Worm (Caenorhabditis elegans) whole organism, L2 larva: ENCODE measurements around the gene F38E9.6.
A peak's percentile ranks its signal among the peaks of the same experiment; 100 is the strongest.

Experiments used
- C34F6.9 ChIP-seq: fragments of 150-350 bp; optimal IDR thresholded peaks from 2 replicates; lab custom pipeline; 2014; ENCODE audit warnings: missing biosample characterization, missing genetic modification characterization
- F13H6.1 ChIP-seq: sonication (generic microtip); optimal IDR thresholded peaks from 2 replicates; lab custom pipeline; 2016; ENCODE audit warnings: missing genetic modification characterization, missing compliant biosample characterization
- R02D3.7 ChIP-seq: fragments of 150-350 bp; optimal IDR thresholded peaks from 2 replicates; lab custom pipeline; 2014; ENCODE audit warnings: missing biosample characterization, missing genetic modification characterization
- Y55F3AM.14 ChIP-seq: fragments of 200-800 bp; sonication (Bioruptor generic); optimal IDR thresholded peaks from 2 replicates; lab custom pipeline; 2018; ENCODE audit warnings: mild to moderate bottlenecking, missing genetic modification characterization, missing compliant biosample characterization
- alr-1 ChIP-seq: fragments of 150-350 bp; optimal IDR thresholded peaks from 2 replicates; lab custom pipeline; 2014; ENCODE audit warnings: missing biosample characterization, missing genetic modification characterization
- aly-2 ChIP-seq: fragments of 150-350 bp; optimal IDR thresholded peaks from 2 replicates; lab custom pipeline; 2014; ENCODE audit warnings: missing biosample characterization, missing genetic modification characterization
- ama-1 ChIP-seq: fragments of 150-350 bp; optimal IDR thresholded peaks from 2 replicates; lab custom pipeline; 2018; ENCODE audit warnings: inconsistent platforms
- blmp-1 ChIP-seq: sonication (generic microtip); optimal IDR thresholded peaks from 2 replicates; lab custom pipeline; 2017; ENCODE audit warnings: missing genetic modification characterization, mild to moderate bottlenecking, missing compliant biosample characterization, antibody characterized with exemption, moderate library complexity; ENCODE audit not compliant: insufficient read depth
- ceh-82 ChIP-seq: fragments of 150-350 bp; optimal IDR thresholded peaks from 2 replicates; lab custom pipeline; 2014; ENCODE audit warnings: missing biosample characterization, missing genetic modification characterization
- crh-2 ChIP-seq: sonication (generic microtip); optimal IDR thresholded peaks from 2 replicates; lab custom pipeline; 2017; ENCODE audit warnings: missing biosample characterization, missing genetic modification characterization
- dmd-4 ChIP-seq: sonication (generic microtip); optimal IDR thresholded peaks from 2 replicates; lab custom pipeline; 2017; ENCODE audit warnings: missing biosample characterization, missing genetic modification characterization
- egl-27 ChIP-seq: sonication (generic microtip); optimal IDR thresholded peaks from 3 replicates; lab custom pipeline; 2017; ENCODE audit warnings: missing biosample characterization, missing genetic modification reagents, missing genetic modification characterization
- fos-1 ChIP-seq: fragments of 150-350 bp; optimal IDR thresholded peaks from 2 replicates; lab custom pipeline; 2014; ENCODE audit warnings: missing biosample characterization, missing genetic modification characterization
- gmeb-1 ChIP-seq: fragments of 150-350 bp; optimal IDR thresholded peaks from 2 replicates; lab custom pipeline; 2014; ENCODE audit warnings: missing biosample characterization, missing genetic modification characterization
- lin-11 ChIP-seq: fragments of 150-350 bp; sonication (generic microtip); optimal IDR thresholded peaks from 2 replicates; lab custom pipeline; 2014; ENCODE audit warnings: missing biosample characterization, missing genetic modification characterization, inconsistent platforms, mixed read lengths
- lin-13 ChIP-seq: fragments of 150-350 bp; optimal IDR thresholded peaks from 2 replicates; lab custom pipeline; 2014; ENCODE audit warnings: missing biosample characterization, missing genetic modification reagents, missing genetic modification characterization
- lin-39 ChIP-seq: fragments of 150-350 bp; optimal IDR thresholded peaks from 2 replicates; lab custom pipeline; 2014; ENCODE audit warnings: missing biosample characterization, missing genetic modification reagents, missing genetic modification characterization
- lsy-2 ChIP-seq, 2 experiments: fragments of 150-350 bp in 1 of 2; sonication (generic microtip) in 1 of 2; optimal IDR thresholded peaks; 2 replicates each; lab custom pipeline; 2014 to 2017; ENCODE audit warnings: missing biosample characterization in 2 of 2, missing genetic modification characterization in 2 of 2
- mab-5 ChIP-seq: fragments of 150-350 bp; optimal IDR thresholded peaks from 2 replicates; lab custom pipeline; 2014; ENCODE audit warnings: missing biosample characterization, missing genetic modification characterization
- mdl-1 ChIP-seq, 2 experiments: fragments of 150-350 bp in 1 of 2; sonication (generic microtip) in 1 of 2; optimal IDR thresholded peaks; 2 replicates each; lab custom pipeline; 2017; ENCODE audit warnings: missing biosample characterization in 2 of 2, missing genetic modification characterization in 2 of 2
- nhr-10 ChIP-seq: sonication (generic microtip); optimal IDR thresholded peaks from 2 replicates; lab custom pipeline; 2017; ENCODE audit warnings: missing biosample characterization, missing genetic modification characterization
- nhr-11 ChIP-seq: fragments of 150-350 bp; optimal IDR thresholded peaks from 2 replicates; lab custom pipeline; 2014; ENCODE audit warnings: missing biosample characterization, missing genetic modification characterization
- nhr-12 ChIP-seq: fragments of 150-350 bp; optimal IDR thresholded peaks from 2 replicates; lab custom pipeline; 2014; ENCODE audit warnings: missing biosample characterization, missing genetic modification characterization
- nhr-129 ChIP-seq: fragments of 150-350 bp; optimal IDR thresholded peaks from 2 replicates; lab custom pipeline; 2014; ENCODE audit warnings: missing biosample characterization, missing genetic modification characterization
- nhr-21 ChIP-seq: fragments of 150-350 bp; optimal IDR thresholded peaks from 2 replicates; lab custom pipeline; 2014; ENCODE audit warnings: missing biosample characterization, missing genetic modification characterization
- nhr-23 ChIP-seq: fragments of 150-350 bp; optimal IDR thresholded peaks from 2 replicates; lab custom pipeline; 2014; ENCODE audit warnings: missing biosample characterization, missing genetic modification reagents, missing genetic modification characterization
- nhr-237 ChIP-seq: fragments of 150-350 bp; optimal IDR thresholded peaks from 2 replicates; lab custom pipeline; 2014; ENCODE audit warnings: missing biosample characterization, missing genetic modification characterization
- nhr-25 ChIP-seq: fragments of 150-350 bp; sonication (generic microtip); optimal IDR thresholded peaks from 3 replicates; lab custom pipeline; 2014; ENCODE audit warnings: missing biosample characterization, missing genetic modification characterization
- nhr-6 ChIP-seq: fragments of 150-350 bp; optimal IDR thresholded peaks from 2 replicates; lab custom pipeline; 2014; ENCODE audit warnings: missing biosample characterization, missing genetic modification characterization
- nhr-77 ChIP-seq: fragments of 150-350 bp; optimal IDR thresholded peaks from 2 replicates; lab custom pipeline; 2014; ENCODE audit warnings: missing biosample characterization, missing genetic modification characterization
- peb-1 ChIP-seq: fragments of 150-350 bp; optimal IDR thresholded peaks from 2 replicates; lab custom pipeline; 2014; ENCODE audit warnings: missing biosample characterization, missing genetic modification characterization
- sem-4 ChIP-seq: fragments of 150-350 bp; optimal IDR thresholded peaks from 2 replicates; lab custom pipeline; 2014; ENCODE audit warnings: missing biosample characterization, missing genetic modification reagents, missing genetic modification characterization
- sma-3 ChIP-seq: sonication (generic microtip); optimal IDR thresholded peaks from 2 replicates; lab custom pipeline; 2016; ENCODE audit warnings: missing genetic modification reagents, missing genetic modification characterization, missing compliant biosample characterization
- sma-9 ChIP-seq, 2 experiments: fragments of 150-350 bp in 1 of 2; sonication (generic microtip) in 1 of 2; optimal IDR thresholded peaks; 2 replicates each; lab custom pipeline; 2014 to 2016; ENCODE audit warnings: missing genetic modification characterization in 2 of 2, mild to moderate bottlenecking in 1 of 2, missing biosample characterization in 1 of 2, missing compliant biosample characterization in 1 of 2, missing genetic modification reagents in 1 of 2, moderate library complexity in 1 of 2
- snpc-4 ChIP-seq: fragments of 150-350 bp; optimal IDR thresholded peaks from 2 replicates; lab custom pipeline; 2014; ENCODE audit warnings: missing biosample characterization, missing genetic modification characterization
- unc-39 ChIP-seq: fragments of 150-350 bp; optimal IDR thresholded peaks from 2 replicates; lab custom pipeline; 2014; ENCODE audit warnings: missing biosample characterization, missing genetic modification characterization
- unc-55 ChIP-seq: fragments of 150-350 bp; sonication (generic microtip); optimal IDR thresholded peaks from 3 replicates; lab custom pipeline; 2014; ENCODE audit warnings: missing biosample characterization, missing genetic modification reagents, missing genetic modification characterization
- zag-1 ChIP-seq: fragments of 150-350 bp; optimal IDR thresholded peaks from 2 replicates; lab custom pipeline; 2014; ENCODE audit warnings: missing biosample characterization, missing genetic modification characterization
- ztf-1 ChIP-seq: fragments of 200-800 bp; sonication (Bioruptor generic); conservative IDR thresholded peaks from 2 replicates; pipeline ENCODE4 v1.3.6; 2022; ENCODE audit warnings: missing genetic modification characterization, missing compliant biosample characterization
- ztf-11 ChIP-seq: sonication (generic microtip); optimal IDR thresholded peaks from 2 replicates; lab custom pipeline; 2017; ENCODE audit warnings: missing biosample characterization, missing genetic modification characterization
- ztf-4 ChIP-seq: fragments of 150-350 bp; optimal IDR thresholded peaks from 2 replicates; lab custom pipeline; 2014; ENCODE audit warnings: missing biosample characterization, missing genetic modification characterization

F38E9.6 gene

DNA sequence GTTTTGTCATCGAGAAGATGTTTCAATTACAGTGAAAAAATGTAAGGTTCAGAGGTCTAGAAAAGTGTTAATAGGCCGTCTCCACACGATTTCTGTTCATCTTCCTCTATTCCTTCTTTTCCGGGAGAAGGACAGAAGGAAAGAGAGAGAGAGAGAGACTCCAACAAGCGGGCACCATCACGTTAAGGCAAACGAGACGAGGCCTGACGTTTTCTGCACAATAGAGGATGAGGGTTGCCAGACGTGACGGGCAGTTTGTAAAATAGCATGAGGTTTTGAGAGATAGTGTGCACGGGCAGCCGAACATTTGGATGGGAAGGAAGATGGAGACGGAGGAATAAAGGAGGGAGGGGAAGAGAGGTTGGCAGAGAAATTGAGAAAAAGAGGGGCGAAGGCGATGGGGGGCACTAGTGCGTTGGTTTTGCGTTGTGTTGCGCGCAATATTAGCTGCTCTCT, 13.6 kb downstream of the F38E9.6 start, which contains the start of gene twf-2:
TSS of gene twf-2 (plus strand) at position 405 of the 456 bp plus-strand sequence.
- peak; percentile 48 for TF ChIP-seq Y55F3AM.14 (GFP tag; lab: Kevin White, UChicago)
- peak; percentile 55 for TF ChIP-seq nhr-25 (tag; lab: Kevin White, UChicago)
- TF ChIP-seq sma-9 (GFP tag; optimal IDR thresholded peaks at IDR 0.05; lab: Kevin White, UChicago), result peak; percentile 83
- no peak for TF ChIP-seq sma-9 (tag; optimal IDR thresholded peaks at IDR 0.05; lab: Kevin White, UChicago)
- TF ChIP-seq dmd-4 (tag; lab: Kevin White, UChicago), result no peak
- no peak for TF ChIP-seq ceh-82 (tag; lab: Kevin White, UChicago)
- no peak for TF ChIP-seq nhr-237
- peak; percentile 60 for TF ChIP-seq gmeb-1 (tag; lab: Kevin White, UChicago)
- TF ChIP-seq ztf-1 (GFP tag; lab: Robert Waterston, UW), result no peak
- TF ChIP-seq nhr-6 (tag; lab: Kevin White, UChicago), result peak; percentile 64
- TF ChIP-seq zag-1 (tag; lab: Kevin White, UChicago), result peak; percentile 50
- peak; percentile 27 for TF ChIP-seq peb-1 (tag; lab: Kevin White, UChicago)
- TF ChIP-seq unc-39 (tag; lab: Kevin White, UChicago), result no peak
- peak; percentile 49 for TF ChIP-seq sem-4 (tag; lab: Kevin White, UChicago)
- no peak for TF ChIP-seq egl-27 (tag; lab: Kevin White, UChicago)
- peak; percentile 34 to 74 for TF ChIP-seq lsy-2 (tag; optimal IDR thresholded peaks at IDR 0.05; lab: Kevin White, UChicago)
- TF ChIP-seq mab-5 (tag; lab: Kevin White, UChicago), result peak; percentile 69
- TF ChIP-seq nhr-129, result peak; percentile 82
- TF ChIP-seq ztf-11 (tag; lab: Kevin White, UChicago), result no peak
- peak; percentile 66 for TF ChIP-seq fos-1 (tag; lab: Kevin White, UChicago)
- TF ChIP-seq aly-2, result no peak
- peak; percentile 71 for TF ChIP-seq snpc-4
- TF ChIP-seq crh-2 (tag; lab: Kevin White, UChicago), result peak; percentile 78
- TF ChIP-seq nhr-23 (tag; lab: Kevin White, UChicago), result no peak
- peak; percentile 91 for TF ChIP-seq F13H6.1
- no peak for TF ChIP-seq nhr-12 (tag; lab: Kevin White, UChicago)
- no peak for TF ChIP-seq R02D3.7 (tag; lab: Kevin White, UChicago)
- peak; percentile 69 to 79 for TF ChIP-seq mdl-1 (tag; optimal IDR thresholded peaks at IDR 0.05; lab: Kevin White, UChicago)
- no peak for TF ChIP-seq ztf-4
- TF ChIP-seq nhr-21 (tag; lab: Kevin White, UChicago), result peak; percentile 60
- TF ChIP-seq ama-1, result no peak
- TF ChIP-seq blmp-1 (tag; lab: Kevin White, UChicago), result no peak
- peak; percentile 85 for TF ChIP-seq unc-55
- TF ChIP-seq lin-13 (GFP tag; lab: Kevin White, UChicago), result peak; percentile 52
- peak; percentile 50 for TF ChIP-seq lin-11
- no peak for TF ChIP-seq alr-1 (tag; lab: Kevin White, UChicago)
- TF ChIP-seq nhr-77, result no peak
- peak; percentile 78 for TF ChIP-seq C34F6.9 (tag; lab: Kevin White, UChicago)
- TF ChIP-seq sma-3 (GFP tag; lab: Kevin White, UChicago), result peak; percentile 63

DNA sequence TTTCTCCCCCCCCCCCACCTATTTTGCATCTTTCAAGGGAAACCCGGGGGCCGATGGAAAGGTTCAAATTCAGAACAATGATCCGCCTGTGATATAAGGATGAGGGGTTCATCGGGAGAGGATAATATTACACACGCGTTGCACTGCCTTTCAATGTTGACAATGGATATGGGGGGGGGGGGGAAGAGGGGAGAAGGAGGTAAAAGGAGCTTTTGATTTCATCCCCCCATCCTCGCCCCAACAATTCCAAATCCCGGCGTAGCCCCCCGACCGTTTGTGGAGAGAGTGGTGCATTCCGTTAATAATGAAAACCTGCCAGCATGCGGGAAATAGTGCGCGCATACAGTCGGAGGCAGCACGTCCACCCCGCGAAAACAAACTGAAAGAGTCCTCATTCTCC, 14.9 kb downstream of the F38E9.6 start:
- no peak for TF ChIP-seq lin-39 (tag; lab: Kevin White, UChicago)
- TF ChIP-seq F13H6.1, result no peak
- no peak for TF ChIP-seq alr-1 (tag; lab: Kevin White, UChicago)
- no peak for TF ChIP-seq ama-1
- TF ChIP-seq sem-4 (tag; lab: Kevin White, UChicago), result no peak

DNA sequence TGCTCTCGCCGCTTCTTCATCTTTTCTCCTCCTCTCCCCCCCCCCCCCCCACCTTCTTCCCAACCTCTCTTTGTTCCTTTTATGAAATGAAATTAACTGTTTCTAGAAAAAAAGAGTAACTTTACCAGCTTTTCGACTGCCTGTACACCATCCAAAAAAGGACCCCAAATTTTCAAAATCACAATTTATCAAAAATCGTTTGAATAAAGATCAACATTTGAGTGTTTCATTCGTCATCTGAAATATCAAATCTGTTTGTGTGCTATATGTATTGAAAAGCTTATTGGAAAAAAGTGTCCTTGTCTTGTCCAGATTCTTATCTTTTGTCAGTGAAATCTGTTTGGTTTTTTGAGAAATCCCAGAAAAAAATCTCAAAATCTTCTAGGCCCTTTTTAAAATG, 18.9 kb downstream of the F38E9.6 start:
- TF ChIP-seq nhr-25 (tag; lab: Kevin White, UChicago) (no peak), nhr-6 (tag; lab: Kevin White, UChicago) (no peak), unc-39 (tag; lab: Kevin White, UChicago) (no peak), unc-55 (no peak), lsy-2 (tag; optimal IDR thresholded peaks at IDR 0.05; lab: Kevin White, UChicago) (no peak), ama-1 (no peak), nhr-10 (no peak), mdl-1 (tag; optimal IDR thresholded peaks at IDR 0.05; lab: Kevin White, UChicago) (no peak), nhr-23 (tag; lab: Kevin White, UChicago) (no peak), egl-27 (tag; lab: Kevin White, UChicago) (no peak), snpc-4 (no peak), lin-13 (GFP tag; lab: Kevin White, UChicago) (no peak), nhr-11 (tag; lab: Kevin White, UChicago) (no peak), peb-1 (tag; lab: Kevin White, UChicago) (no peak)
